Worm (Caenorhabditis elegans): Measurements from ENCODE around the gene M01H9.10.

Gene M01H9.10

ce11 chrIV:4470885-4471772 is 8.8 kb downstream of the M01H9.10 start:
- TF ChIP-seq C17E4.6 (GFP tag; IDR thresholded peaks at IDR 0.05) (no peak), ceh-100 (GFP tag; IDR thresholded peaks at IDR 0.05) (no peak), aptf-2 (GFP tag; conservative IDR thresholded peaks at IDR 0.05) (no peak), K11D2.4 (GFP tag; IDR thresholded peaks at IDR 0.05) (peak; percentile 55; the same call in 1 of the 2 replicates), hrde-1 (tag; optimal IDR thresholded peaks at IDR 0.05; ENCODE audit: borderline replicate concordance) (no peak), ztf-3 (GFP tag; optimal IDR thresholded peaks at IDR 0.05) (no peak), lin-35 (GFP tag; optimal IDR thresholded peaks at IDR 0.05) (no peak), ekl-4 (GFP tag; IDR thresholded peaks at IDR 0.05) (no peak), fkh-3 (tag; optimal IDR thresholded peaks at IDR 0.05) (no peak), ama-1 (optimal IDR thresholded peaks at IDR 0.05) (peak; percentile 47), ama-1 (GFP tag; optimal IDR thresholded peaks at IDR 0.05) (peak in 1 of 2 experiments; percentile 9), F23B12.7 (tag; optimal IDR thresholded peaks at IDR 0.05; ENCODE audit: insufficient read depth) (peak; percentile 10), ccch-3 (GFP tag; optimal IDR thresholded peaks at IDR 0.05) (no peak), madf-8 (GFP tag; conservative IDR thresholded peaks at IDR 0.05) (no peak), hmg-20 (GFP tag; IDR thresholded peaks at IDR 0.05) (no peak), gei-17 (GFP tag; optimal IDR thresholded peaks at IDR 0.05) (no peak), pbrm-1 (GFP tag; IDR thresholded peaks at IDR 0.05) (peak; percentile 72; the same call in 1 of the 2 replicates), cebp-2 (GFP tag; IDR thresholded peaks at IDR 0.05) (0 out of 2 replicates have a peak, but pooled peaks have one; percentile 11), unc-130 (GFP tag; optimal IDR thresholded peaks at IDR 0.05) (no peak), Y53F4B.3 (GFP tag; IDR thresholded peaks at IDR 0.05) (no peak), Y79H2A.3 (GFP tag; conservative IDR thresholded peaks at IDR 0.05) (no peak), sea-2 (GFP tag; IDR thresholded peaks at IDR 0.05) (no peak), mcd-1 (GFP tag; IDR thresholded peaks at IDR 0.05) (peak; percentile 58), snpc-1.3 (tag; optimal IDR thresholded peaks at IDR 0.05; ENCODE audit: insufficient read depth) (peak; percentile 74), C06A6.2 (GFP tag; conservative IDR thresholded peaks at IDR 0.05) (no peak), hmg-1.2 (GFP tag; IDR thresholded peaks at IDR 0.05) (peak; percentile 81), efl-1 (GFP tag; optimal IDR thresholded peaks at IDR 0.05) (peak; percentile 56), lsl-1 (GFP tag; optimal IDR thresholded peaks at IDR 0.05) (peak; percentile 33), ceh-40 (GFP tag; IDR thresholded peaks at IDR 0.05) (no peak), dpl-1 (GFP tag; optimal IDR thresholded peaks at IDR 0.05) (peak; percentile 4), nhr-80 (tag; optimal IDR thresholded peaks at IDR 0.05) (peak; percentile 57), attf-6 (GFP tag; IDR thresholded peaks at IDR 0.05) (no peak), zfh-2 (GFP tag; conservative IDR thresholded peaks at IDR 0.05) (peak; percentile 96), nhr-120 (GFP tag; IDR thresholded peaks at IDR 0.05) (no peak), ets-4 (GFP tag; optimal IDR thresholded peaks at IDR 0.05) (no peak), mxl-1 (tag; optimal IDR thresholded peaks at IDR 0.05) (no peak), madf-6 (GFP tag; IDR thresholded peaks at IDR 0.05) (peak; percentile 53; the same call in 1 of the 2 replicates), ceh-79 (tag; optimal IDR thresholded peaks at IDR 0.05) (no peak), F55B11.4 (tag; optimal IDR thresholded peaks at IDR 0.05; ENCODE audit: borderline replicate concordance, insufficient read depth) (no peak), atf-7 (tag; optimal IDR thresholded peaks at IDR 0.05) (no peak), F37B4.10 (GFP tag; IDR thresholded peaks at IDR 0.05) (no peak), die-1 (tag; optimal IDR thresholded peaks at IDR 0.05) (no peak), nfya-1 (tag; optimal IDR thresholded peaks at IDR 0.05; ENCODE audit: borderline replicate concordance, insufficient read depth) (no peak), ztf-6 (GFP tag; IDR thresholded peaks at IDR 0.05) (no peak), tlf-1 (GFP tag; optimal IDR thresholded peaks at IDR 0.05) (no peak), B0336.3 (GFP tag; IDR thresholded peaks at IDR 0.05) (peak; percentile 51; the same call in 1 of the 2 replicates), chd-7 (tag; optimal IDR thresholded peaks at IDR 0.05) (peak; percentile 79)
